Fruit fly (Drosophila melanogaster): ENCODE data around the gene CG33229.

The CG33229 gene

dm6 chr3L:234337-234736 lies 10.7 kb downstream of the CG33229 start:
- no peak for TF ChIP-seq Hr96 (GFP tag; optimal IDR thresholded peaks at IDR 0.05)
- TF ChIP-seq kay (GFP tag; ENCODE audit: borderline replicate concordance): peak; percentile 96

dm6 chr3L:246644-247199 lies 23.1 kb downstream of the CG33229 start:
- TF ChIP-seq kay (GFP tag; ENCODE audit: borderline replicate concordance) (no peak), CG7045 (GFP tag; optimal IDR thresholded peaks at IDR 0.05) (peak; percentile 18), bab1 (GFP tag; optimal IDR thresholded peaks at IDR 0.05) (peak; percentile 82), cic (GFP tag; optimal IDR thresholded peaks at IDR 0.05) (peak; percentile 22), tj (GFP tag; optimal IDR thresholded peaks at IDR 0.05) (peak; percentile 34), Hr96 (GFP tag; optimal IDR thresholded peaks at IDR 0.05) (no peak), toe (GFP tag; optimal IDR thresholded peaks at IDR 0.05) (no peak), CG14711 (tag; optimal IDR thresholded peaks at IDR 0.05) (peak; percentile 83), Clk (GFP tag; optimal IDR thresholded peaks at IDR 0.05) (peak; percentile 47), CG12768 (GFP tag; optimal IDR thresholded peaks at IDR 0.05) (no peak), cnc (optimal IDR thresholded peaks at IDR 0.05) (no peak), CG33017 (tag; optimal IDR thresholded peaks at IDR 0.05) (no peak), CG5204 (GFP tag; optimal IDR thresholded peaks at IDR 0.05) (no peak), pad (GFP tag; optimal IDR thresholded peaks at IDR 0.05) (peak; percentile 34), Mnt (GFP tag; optimal IDR thresholded peaks at IDR 0.05) (peak; percentile 74), CG1620 (GFP tag; optimal IDR thresholded peaks at IDR 0.05) (peak; percentile 54), ovo (GFP tag; optimal IDR thresholded peaks at IDR 0.05) (peak; percentile 37), CG7101 (tag; optimal IDR thresholded peaks at IDR 0.05) (peak; percentile 63), Crg-1 (GFP tag; optimal IDR thresholded peaks at IDR 0.05) (peak; percentile 68), CG11617 (GFP tag; optimal IDR thresholded peaks at IDR 0.05) (peak; percentile 43)

- TF ChIP-seq Clk (GFP tag; optimal IDR thresholded peaks at IDR 0.05) (no peak), CG14711 (tag; optimal IDR thresholded peaks at IDR 0.05) (no peak), ovo (GFP tag; optimal IDR thresholded peaks at IDR 0.05) (no peak), CG7101 (tag; optimal IDR thresholded peaks at IDR 0.05) (no peak), Hr96 (GFP tag; optimal IDR thresholded peaks at IDR 0.05) (no peak), CG5204 (GFP tag; optimal IDR thresholded peaks at IDR 0.05) (no peak), Crg-1 (GFP tag; optimal IDR thresholded peaks at IDR 0.05) (peak; percentile 22), CG7045 (GFP tag; optimal IDR thresholded peaks at IDR 0.05) (no peak), kay (GFP tag; ENCODE audit: borderline replicate concordance) (peak; percentile 80), CG12768 (GFP tag; optimal IDR thresholded peaks at IDR 0.05) (no peak), bab1 (GFP tag; optimal IDR thresholded peaks at IDR 0.05) (no peak), Mnt (GFP tag; optimal IDR thresholded peaks at IDR 0.05) (no peak), toe (GFP tag; optimal IDR thresholded peaks at IDR 0.05) (no peak), tj (GFP tag; optimal IDR thresholded peaks at IDR 0.05) (no peak), pad (GFP tag; optimal IDR thresholded peaks at IDR 0.05) (no peak), cic (GFP tag; optimal IDR thresholded peaks at IDR 0.05) (peak; percentile 32), cnc (optimal IDR thresholded peaks at IDR 0.05) (no peak), CG33017 (tag; optimal IDR thresholded peaks at IDR 0.05) (no peak), CG11617 (GFP tag; optimal IDR thresholded peaks at IDR 0.05) (no peak), CG1620 (GFP tag; optimal IDR thresholded peaks at IDR 0.05) (no peak)
Observed at dm6 chr3L:247482-248225, 24.0 kb downstream of the CG33229 start, which contains the start of gene mthl14. Gene mthl14 (plus strand): TSS chr3L:247491.

dm6 chr3L:248226-248758 lies 24.6 kb downstream of the CG33229 start:
- TF ChIP-seq CG12768 (GFP tag; optimal IDR thresholded peaks at IDR 0.05) (peak; percentile 30), CG14711 (tag; optimal IDR thresholded peaks at IDR 0.05) (no peak)

dm6 chr3L:257618-258475 lies 34.2 kb downstream of the CG33229 start, which contains the start of the genes DIP2 and wac:
Gene DIP2 (minus strand): TSS chr3L:257954.
Gene wac (plus strand): TSS chr3L:258176.
- peak; percentile 48 for TF ChIP-seq pad (GFP tag; optimal IDR thresholded peaks at IDR 0.05)
- peak; percentile 10 for TF ChIP-seq CG7045 (GFP tag; optimal IDR thresholded peaks at IDR 0.05)
- peak; percentile 59 for TF ChIP-seq Crg-1 (GFP tag; optimal IDR thresholded peaks at IDR 0.05)
- TF ChIP-seq CG5204 (GFP tag; optimal IDR thresholded peaks at IDR 0.05): no peak
- TF ChIP-seq CG7101 (tag; optimal IDR thresholded peaks at IDR 0.05): peak; percentile 64
- peak; percentile 63 for TF ChIP-seq bab1 (GFP tag; optimal IDR thresholded peaks at IDR 0.05)
- TF ChIP-seq cic (GFP tag; optimal IDR thresholded peaks at IDR 0.05): no peak
- TF ChIP-seq ovo (GFP tag; optimal IDR thresholded peaks at IDR 0.05): peak; percentile 43
- peak; percentile 71 for TF ChIP-seq CG14711 (tag; optimal IDR thresholded peaks at IDR 0.05)
- no peak for TF ChIP-seq Hr96 (GFP tag; optimal IDR thresholded peaks at IDR 0.05)
- TF ChIP-seq toe (GFP tag; optimal IDR thresholded peaks at IDR 0.05): no peak
- no peak for TF ChIP-seq Clk (GFP tag; optimal IDR thresholded peaks at IDR 0.05)
- peak; percentile 41 for TF ChIP-seq CG33017 (tag; optimal IDR thresholded peaks at IDR 0.05)
- TF ChIP-seq cnc (optimal IDR thresholded peaks at IDR 0.05): no peak
- peak; percentile 46 for TF ChIP-seq CG12768 (GFP tag; optimal IDR thresholded peaks at IDR 0.05)
- TF ChIP-seq Mnt (GFP tag; optimal IDR thresholded peaks at IDR 0.05): peak; percentile 54
- peak; percentile 54 for TF ChIP-seq tj (GFP tag; optimal IDR thresholded peaks at IDR 0.05)
- peak; percentile 68 for TF ChIP-seq CG1620 (GFP tag; optimal IDR thresholded peaks at IDR 0.05)
- peak; percentile 69 for TF ChIP-seq CG11617 (GFP tag; optimal IDR thresholded peaks at IDR 0.05)
- no peak for TF ChIP-seq kay (GFP tag; ENCODE audit: borderline replicate concordance)

All from whole organism, adult.